Fruit fly (Drosophila melanogaster): Measurements from ENCODE around the gene CG32262.

CG32262 gene

dm6 chr3L:3785002-3785661 lies 24.9 kb downstream of the CG32262 start (continued):
- peak; percentile 92 for TF ChIP-seq fd85E (GFP tag; optimal IDR thresholded peaks at IDR 0.05)
- peak; percentile 99 for TF ChIP-seq Ets21C (GFP tag; optimal IDR thresholded peaks at IDR 0.05)
- peak; percentile 99 for TF ChIP-seq CG10631 (GFP tag; optimal IDR thresholded peaks at IDR 0.05)
- peak; percentile 98 for TF ChIP-seq CG11902 (GFP tag; optimal IDR thresholded peaks at IDR 0.05)
- TF ChIP-seq Blimp-1 (GFP tag; optimal IDR thresholded peaks at IDR 0.05), result peak; percentile 83
- TF ChIP-seq CG8319 (GFP tag; optimal IDR thresholded peaks at IDR 0.05), result peak; percentile 99
- peak; percentile 97 for TF ChIP-seq fd59A (GFP tag; optimal IDR thresholded peaks at IDR 0.05)
- TF ChIP-seq CG3919 (GFP tag; optimal IDR thresholded peaks at IDR 0.05), result peak; percentile 98
- peak; percentile 99 for TF ChIP-seq lz (GFP tag; optimal IDR thresholded peaks at IDR 0.05)

DNA sequence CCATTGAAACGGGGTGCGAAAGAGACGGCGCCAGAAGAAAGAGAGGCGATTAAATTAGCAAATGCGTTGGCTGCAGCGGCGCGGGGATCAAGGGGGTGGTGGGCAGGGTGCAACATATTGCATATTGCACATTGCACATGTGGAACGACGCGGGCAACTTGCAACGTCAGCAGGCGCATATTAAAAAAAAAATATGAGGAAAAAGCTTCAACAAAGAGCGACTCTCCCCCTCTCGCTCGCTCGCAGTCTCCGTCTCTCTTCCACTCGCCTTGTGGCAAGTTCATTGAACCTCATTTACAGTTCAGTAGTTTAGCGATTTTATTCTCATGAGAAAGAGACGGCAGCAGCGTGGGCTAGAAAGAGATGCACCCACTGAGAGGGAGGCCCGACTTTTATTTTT lies 26.0 kb downstream of the CG32262 start:
- no peak for TF ChIP-seq Sox14 (GFP tag; optimal IDR thresholded peaks at IDR 0.05)
- TF ChIP-seq Lpt (GFP tag; optimal IDR thresholded peaks at IDR 0.05), result no peak
- no peak for TF ChIP-seq dac (GFP tag; optimal IDR thresholded peaks at IDR 0.05)
- no peak for TF ChIP-seq lz (GFP tag; optimal IDR thresholded peaks at IDR 0.05)
- TF ChIP-seq CG9139 (GFP tag; optimal IDR thresholded peaks at IDR 0.05), result no peak
- no peak for TF ChIP-seq CG11902 (GFP tag; optimal IDR thresholded peaks at IDR 0.05)
- TF ChIP-seq CG31627 (GFP tag; optimal IDR thresholded peaks at IDR 0.05), result no peak
- peak in 1 of 2 experiments; percentile 19 for TF ChIP-seq ss (GFP tag; optimal IDR thresholded peaks at IDR 0.05)
- TF ChIP-seq CG11762 (GFP tag; optimal IDR thresholded peaks at IDR 0.05; ENCODE audit: insufficient read depth), result no peak
- no peak for TF ChIP-seq CG6808 (GFP tag; optimal IDR thresholded peaks at IDR 0.05)
- no peak for TF ChIP-seq Ets96B (tag; optimal IDR thresholded peaks at IDR 0.05)
- TF ChIP-seq Eip78C (GFP tag), result peak; percentile 22
- no peak for TF ChIP-seq topi (GFP tag; optimal IDR thresholded peaks at IDR 0.05)
- no peak for TF ChIP-seq CG6163 (GFP tag; IDR thresholded peaks at IDR 0.05)
- TF ChIP-seq CG11294 (GFP tag; IDR thresholded peaks at IDR 0.05), result no peak
- peak; percentile 22 for TF ChIP-seq dsx (GFP tag; optimal IDR thresholded peaks at IDR 0.05; ENCODE audit: poor library complexity, severe bottlenecking)
- TF ChIP-seq net (GFP tag; optimal IDR thresholded peaks at IDR 0.05), result no peak
- no peak for TF ChIP-seq OdsH (GFP tag; optimal IDR thresholded peaks at IDR 0.05)
- peak; percentile 25 for TF ChIP-seq CG6276 (GFP tag; optimal IDR thresholded peaks at IDR 0.05)
- no peak for TF ChIP-seq CG6792 (GFP tag; optimal IDR thresholded peaks at IDR 0.05)
- TF ChIP-seq Sox15 (GFP tag; optimal IDR thresholded peaks at IDR 0.05), result no peak
- TF ChIP-seq CG4318 (GFP tag; optimal IDR thresholded peaks at IDR 0.05), result no peak
- TF ChIP-seq CG16779 (tag; optimal IDR thresholded peaks at IDR 0.05), result no peak
- TF ChIP-seq fkh (GFP tag; optimal IDR thresholded peaks at IDR 0.05), result no peak
- no peak for TF ChIP-seq CG10669 (GFP tag; optimal IDR thresholded peaks at IDR 0.05)
- TF ChIP-seq Gug (GFP tag; IDR thresholded peaks at IDR 0.05), result no peak
- TF ChIP-seq Sox102F (GFP tag; optimal IDR thresholded peaks at IDR 0.05), result no peak
- TF ChIP-seq fd59A (GFP tag; optimal IDR thresholded peaks at IDR 0.05), result no peak
- peak; percentile 0 for TF ChIP-seq svp (GFP tag)
- TF ChIP-seq acj6 (GFP tag; optimal IDR thresholded peaks at IDR 0.05), result no peak
- TF ChIP-seq CG6854 (GFP tag; optimal IDR thresholded peaks at IDR 0.05), result no peak
- no peak for TF ChIP-seq fd85E (GFP tag; optimal IDR thresholded peaks at IDR 0.05)
- TF ChIP-seq eg (GFP tag; IDR thresholded peaks at IDR 0.05), result peak; percentile 29; the same call in 1 of the 3 replicates
- TF ChIP-seq CG7368 (GFP tag; optimal IDR thresholded peaks at IDR 0.05), result no peak

DNA sequence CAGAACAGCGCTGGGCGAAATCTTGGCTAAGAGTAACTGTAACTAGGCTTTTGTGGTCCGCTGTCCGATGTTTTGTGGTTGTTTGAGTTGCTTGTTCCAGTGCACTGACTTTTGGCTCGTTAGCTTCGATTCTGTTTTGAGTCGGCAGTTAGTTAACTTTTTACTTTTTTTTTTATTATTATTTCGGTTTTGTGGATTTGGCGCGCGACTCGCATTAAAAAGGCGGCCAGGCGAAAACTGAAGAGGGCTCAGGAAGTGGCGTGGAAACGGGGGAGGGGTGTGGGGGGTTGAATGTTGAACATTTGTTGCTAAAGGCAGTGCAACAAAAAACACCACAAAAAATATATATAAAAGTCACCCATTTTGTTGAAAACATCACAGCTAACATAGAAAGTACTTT lies 26.6 kb downstream of the CG32262 start:
- TF ChIP-seq CG10631 (GFP tag; optimal IDR thresholded peaks at IDR 0.05) (no peak), Eip93F (GFP tag; optimal IDR thresholded peaks at IDR 0.05) (no peak), CG3919 (GFP tag; optimal IDR thresholded peaks at IDR 0.05) (no peak), CG6276 (GFP tag; optimal IDR thresholded peaks at IDR 0.05) (no peak), CG34406 (GFP tag; optimal IDR thresholded peaks at IDR 0.05) (no peak), CG8319 (GFP tag; optimal IDR thresholded peaks at IDR 0.05) (no peak), Smox (GFP tag; optimal IDR thresholded peaks at IDR 0.05) (no peak), CG6163 (GFP tag; IDR thresholded peaks at IDR 0.05) (0 out of 3 replicates have a peak, but pooled peaks have one; percentile 11)

Measured in whole organism, prepupa.